Fruit fly (Drosophila melanogaster) whole organism, prepupa: ENCODE results near the gene Rcd7.

Source experiments
- CG11902 ChIP-seq: fragments of 200-800 bp; sonication (Bioruptor generic); optimal IDR thresholded peaks from 3 replicates; lab custom pipeline; 2016; ENCODE audit warnings: missing biosample characterization, missing genetic modification characterization
- CG1621 ChIP-seq: fragments of 200-800 bp; sonication (Bioruptor generic); optimal IDR thresholded peaks from 3 replicates; lab custom pipeline; 2018; ENCODE audit warnings: missing biosample characterization, mild to moderate bottlenecking, missing genetic modification characterization
- CG31627 ChIP-seq: fragments of 200-800 bp; sonication (Bioruptor generic); optimal IDR thresholded peaks from 3 replicates; lab custom pipeline; 2016; ENCODE audit warnings: missing biosample characterization, missing genetic modification characterization
- CG6792 ChIP-seq: fragments of 200-800 bp; sonication (Bioruptor generic); optimal IDR thresholded peaks from 3 replicates; lab custom pipeline; 2016; ENCODE audit warnings: missing biosample characterization, missing genetic modification characterization
- CG6808 ChIP-seq: fragments of 200-800 bp; sonication (Bioruptor generic); optimal IDR thresholded peaks from 3 replicates; lab custom pipeline; 2017; ENCODE audit warnings: missing biosample characterization, missing genetic modification characterization, mild to moderate bottlenecking, moderate library complexity, missing genetic modification reagents
- CG8119 ChIP-seq: fragments of 200-800 bp; sonication (Bioruptor generic); IDR thresholded peaks from 3 replicates; pipeline ENCODE4 v1.3.6; 2022; ENCODE audit warnings: missing biosample characterization, missing genetic modification characterization
- net ChIP-seq: fragments of 200-800 bp; sonication (Bioruptor generic); optimal IDR thresholded peaks from 3 replicates; lab custom pipeline; 2016; ENCODE audit warnings: missing biosample characterization, missing genetic modification characterization
- svp ChIP-seq: fragments of 200-800 bp; sonication (Bioruptor generic); peaks from one replicate; lab custom pipeline; 2016; ENCODE audit warnings: missing biosample characterization, missing genetic modification characterization

- TF ChIP-seq svp (GFP tag; lab: Kevin White, UChicago) (no peak), CG6808 (GFP tag; lab: Kevin White, UChicago) (no peak), CG6792 (GFP tag; lab: Kevin White, UChicago) (no peak), net (no peak), CG8119 (GFP tag; lab: Robert Waterston, UW) (no peak), CG11902 (GFP tag; lab: Kevin White, UChicago) (no peak), CG1621 (tag; lab: Kevin White, UChicago) (no peak), CG31627 (GFP tag; lab: Kevin White, UChicago) (no peak)
Measured at dm6 chr3L:19569407-19569806, 24.5 kb downstream of the Rcd7 start.
